Fruit fly (Drosophila melanogaster): Measurements from ENCODE around the gene CG33090.

dm6 chr2L:14355033-14355851, 21.3 kb downstream of the CG33090 start, which contains the start of gene Rab14:
- no peak for TF ChIP-seq CrebA (GFP tag; optimal IDR thresholded peaks at IDR 0.05; ENCODE audit: borderline replicate concordance)
- TF ChIP-seq Jra (GFP tag; optimal IDR thresholded peaks at IDR 0.05): peak; percentile 60
- TF ChIP-seq usp (GFP tag; optimal IDR thresholded peaks at IDR 0.05): no peak
- no peak for TF ChIP-seq Hnf4 (GFP tag; optimal IDR thresholded peaks at IDR 0.05)
- TF ChIP-seq woc (GFP tag; optimal IDR thresholded peaks at IDR 0.05): peak; percentile 62
- no peak for TF ChIP-seq CG9705 (GFP tag; optimal IDR thresholded peaks at IDR 0.05)
- TF ChIP-seq N (GFP tag; optimal IDR thresholded peaks at IDR 0.05): no peak
- TF ChIP-seq jim (GFP tag; optimal IDR thresholded peaks at IDR 0.05): no peak
- no peak for TF ChIP-seq Mio (GFP tag; optimal IDR thresholded peaks at IDR 0.05)
